Fruit fly (Drosophila melanogaster) whole organism, pupa: Measurements from ENCODE around the gene Mcm3.

Experiments
- CG12605 ChIP-seq: fragments of 200-800 bp; sonication (Bioruptor generic); IDR thresholded peaks from 2 replicates; pipeline ENCODE4 v1.3.6; 2022; ENCODE audit warnings: missing biosample characterization, missing genetic modification characterization
- CG14655 ChIP-seq: fragments of 200-800 bp; sonication (Bioruptor generic); optimal IDR thresholded peaks from 3 replicates; lab custom pipeline; 2017; ENCODE audit warnings: mild to moderate bottlenecking, missing biosample characterization, missing genetic modification reagents, missing genetic modification characterization
- CG17806 ChIP-seq: fragments of 200-800 bp; sonication (Bioruptor generic); optimal IDR thresholded peaks from 2 replicates; lab custom pipeline; 2018; ENCODE audit warnings: missing biosample characterization, mild to moderate bottlenecking, missing genetic modification characterization, moderate library complexity
- CG32121 ChIP-seq: fragments of 200-800 bp; sonication (Bioruptor generic); IDR thresholded peaks from 2 replicates; pipeline ENCODE4 v1.3.6; 2022; ENCODE audit warnings: missing biosample characterization, missing genetic modification characterization
- CG8159 ChIP-seq: fragments of 200-800 bp; sonication (Bioruptor generic); optimal IDR thresholded peaks from 3 replicates; lab custom pipeline; 2018; ENCODE audit warnings: missing biosample characterization, mild to moderate bottlenecking, missing genetic modification characterization, moderate library complexity
- D1 ChIP-seq: fragments of 200-800 bp; sonication (Bioruptor generic); optimal IDR thresholded peaks from 2 replicates; lab custom pipeline; 2018; ENCODE audit warnings: missing biosample characterization, mild to moderate bottlenecking, missing genetic modification characterization, moderate library complexity
- EcR ChIP-seq: fragments of 200-800 bp; sonication (Bioruptor generic); optimal IDR thresholded peaks from 3 replicates; lab custom pipeline; 2019; ENCODE audit warnings: missing biosample characterization, missing genetic modification characterization, mild to moderate bottlenecking, moderate library complexity, missing genetic modification reagents
- Pif1A ChIP-seq: fragments of 200-800 bp; sonication (Bioruptor generic); optimal IDR thresholded peaks from 3 replicates; lab custom pipeline; 2016; ENCODE audit warnings: missing biosample characterization, missing genetic modification characterization
- Snoo ChIP-seq: fragments of 200-800 bp; sonication (Bioruptor generic); optimal IDR thresholded peaks from 3 replicates; lab custom pipeline; 2017; ENCODE audit warnings: missing biosample characterization, mild to moderate bottlenecking, missing genetic modification characterization, inconsistent platforms
- gl ChIP-seq: fragments of 200-800 bp; sonication (Bioruptor generic); optimal IDR thresholded peaks from 2 replicates; lab custom pipeline; 2018; ENCODE audit warnings: missing biosample characterization, mild to moderate bottlenecking, missing genetic modification characterization
- rn ChIP-seq: fragments of 200-800 bp; sonication (Bioruptor generic); IDR thresholded peaks from 2 replicates; pipeline ENCODE4 v1.3.6; 2022; ENCODE audit warnings: missing biosample characterization, missing genetic modification characterization

DNA sequence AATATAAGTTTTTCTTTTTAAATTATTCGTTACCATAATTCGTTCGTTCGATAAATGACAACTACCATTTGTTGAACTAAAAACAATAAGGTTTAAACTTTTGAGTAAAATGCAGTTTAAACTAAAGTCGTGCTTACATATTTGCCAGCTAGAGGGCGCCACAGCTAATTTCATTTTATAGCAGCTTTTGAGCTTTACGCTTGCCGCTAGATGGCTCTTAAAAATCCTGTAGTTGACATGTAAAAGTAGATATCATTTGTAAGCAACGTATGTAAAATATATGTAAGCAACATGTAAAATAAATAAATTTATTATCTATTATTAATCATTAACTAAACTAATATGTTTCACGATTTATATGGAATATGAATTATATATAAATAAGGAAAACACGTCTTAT is 34.0 kb upstream of the Mcm3 start:
- TF ChIP-seq CG8159 (tag; lab: Kevin White, UChicago) (no peak), CG14655 (no peak), rn (no peak), CG12605 (no peak), gl (tag; lab: Kevin White, UChicago) (no peak), CG32121 (GFP tag; lab: Robert Waterston, UW) (no peak), EcR (GFP tag; lab: Kevin White, UChicago) (no peak), Snoo (no peak), CG17806 (tag; lab: Kevin White, UChicago) (no peak), D1 (tag; lab: Kevin White, UChicago) (no peak), Pif1A (GFP tag; lab: Kevin White, UChicago) (no peak)
